Fruit fly (Drosophila melanogaster): ENCODE measurements around the gene Mps1.

The Mps1 gene

dm6 chr3R:17700488-17701130 is 29.5 kb downstream of the Mps1 start (continued):
- TF ChIP-seq Nf-YB (GFP tag; optimal IDR thresholded peaks at IDR 0.05) (peak; percentile 89), Gug (GFP tag; IDR thresholded peaks at IDR 0.05) (no peak; the same call in none of the 4 replicates), gcm (GFP tag; optimal IDR thresholded peaks at IDR 0.05) (peak; percentile 99), da (GFP tag; optimal IDR thresholded peaks at IDR 0.05) (peak; percentile 25), CG17802 (tag; optimal IDR thresholded peaks at IDR 0.05) (peak; percentile 81), hkb (optimal IDR thresholded peaks at IDR 0.05) (no peak), hkb (GFP tag; IDR thresholded peaks at IDR 0.05) (peak; percentile 99), repo (GFP tag; optimal IDR thresholded peaks at IDR 0.05) (no peak), NC2α (GFP tag; optimal IDR thresholded peaks at IDR 0.05) (peak; percentile 26), az2 (GFP tag; optimal IDR thresholded peaks at IDR 0.05) (peak; percentile 97), en (GFP tag; optimal IDR thresholded peaks at IDR 0.05) (peak; percentile 17), CG15073 (GFP tag; optimal IDR thresholded peaks at IDR 0.05) (peak; percentile 67), kah (GFP tag; optimal IDR thresholded peaks at IDR 0.05) (peak; percentile 96), Oli (tag; optimal IDR thresholded peaks at IDR 0.05) (peak; percentile 99), ftz-f1 (GFP tag; optimal IDR thresholded peaks at IDR 0.05) (peak; percentile 29), lilli (GFP tag; optimal IDR thresholded peaks at IDR 0.05) (peak; percentile 94), wor (GFP tag; IDR thresholded peaks at IDR 0.05) (peak; percentile 97), CG10462 (GFP tag; optimal IDR thresholded peaks at IDR 0.05) (peak; percentile 92), Camta (GFP tag; optimal IDR thresholded peaks at IDR 0.05) (peak; percentile 28), CG30020 (tag; optimal IDR thresholded peaks at IDR 0.05) (peak; percentile 89), eve (GFP tag; optimal IDR thresholded peaks at IDR 0.05) (no peak), gsb-n (tag; optimal IDR thresholded peaks at IDR 0.05) (peak; percentile 99), wek (GFP tag; optimal IDR thresholded peaks at IDR 0.05) (peak; percentile 74), CG6813 (GFP tag; optimal IDR thresholded peaks at IDR 0.05) (peak; percentile 98), sna (GFP tag; IDR thresholded peaks at IDR 0.05; ENCODE audit: partially characterized antibody) (0 out of 2 replicates have a peak, but pooled peaks have one; percentile 32), CG1233 (GFP tag; optimal IDR thresholded peaks at IDR 0.05) (peak; percentile 97), ewg (GFP tag; optimal IDR thresholded peaks at IDR 0.05) (peak; percentile 94), C15 (GFP tag; IDR thresholded peaks at IDR 0.05) (peak; percentile 95), Fer3 (tag; optimal IDR thresholded peaks at IDR 0.05) (peak; percentile 98), TFAM (GFP tag; optimal IDR thresholded peaks at IDR 0.05) (peak; percentile 57), CG10321 (GFP tag; IDR thresholded peaks at IDR 0.05) (peak; percentile 83), CG14050 (GFP tag; IDR thresholded peaks at IDR 0.05) (peak; percentile 97), CG14965 (GFP tag; optimal IDR thresholded peaks at IDR 0.05; ENCODE audit: borderline replicate concordance) (no peak), Myb (GFP tag; optimal IDR thresholded peaks at IDR 0.05) (peak; percentile 55), CG2129 (GFP tag; IDR thresholded peaks at IDR 0.05; ENCODE audit: partially characterized antibody) (no peak), pita (GFP tag; optimal IDR thresholded peaks at IDR 0.05) (no peak), Mrtf (GFP tag; IDR thresholded peaks at IDR 0.05) (peak; percentile 97), sima (GFP tag; optimal IDR thresholded peaks at IDR 0.05) (peak; percentile 67), maf-S (GFP tag; optimal IDR thresholded peaks at IDR 0.05) (peak; percentile 77), CG11093 (GFP tag; IDR thresholded peaks at IDR 0.05) (peak; percentile 95; the same call in 2 of the 3 replicates), Xrp1 (GFP tag; IDR thresholded peaks at IDR 0.05) (peak; percentile 99), BtbVII (GFP tag; optimal IDR thresholded peaks at IDR 0.05) (peak; percentile 99), aop (GFP tag; IDR thresholded peaks at IDR 0.05) (peak; percentile 63), BEAF-32 (GFP tag; optimal IDR thresholded peaks at IDR 0.05) (peak; percentile 0), CG30403 (GFP tag; optimal IDR thresholded peaks at IDR 0.05) (peak; percentile 98), CG33557 (GFP tag; optimal IDR thresholded peaks at IDR 0.05) (peak; percentile 94), cas (GFP tag; IDR thresholded peaks at IDR 0.05) (peak; percentile 95), Jarid2 (GFP tag; optimal IDR thresholded peaks at IDR 0.05) (peak; percentile 90), CG11504 (tag; optimal IDR thresholded peaks at IDR 0.05) (peak; percentile 98), twi (tag; optimal IDR thresholded peaks at IDR 0.05) (peak; percentile 96)
